Fruit fly (Drosophila melanogaster): ENCODE measurements around the gene Prosbeta3.
A peak's percentile ranks its signal among the peaks of the same experiment; 100 is the strongest.

The Prosbeta3 gene

DNA sequence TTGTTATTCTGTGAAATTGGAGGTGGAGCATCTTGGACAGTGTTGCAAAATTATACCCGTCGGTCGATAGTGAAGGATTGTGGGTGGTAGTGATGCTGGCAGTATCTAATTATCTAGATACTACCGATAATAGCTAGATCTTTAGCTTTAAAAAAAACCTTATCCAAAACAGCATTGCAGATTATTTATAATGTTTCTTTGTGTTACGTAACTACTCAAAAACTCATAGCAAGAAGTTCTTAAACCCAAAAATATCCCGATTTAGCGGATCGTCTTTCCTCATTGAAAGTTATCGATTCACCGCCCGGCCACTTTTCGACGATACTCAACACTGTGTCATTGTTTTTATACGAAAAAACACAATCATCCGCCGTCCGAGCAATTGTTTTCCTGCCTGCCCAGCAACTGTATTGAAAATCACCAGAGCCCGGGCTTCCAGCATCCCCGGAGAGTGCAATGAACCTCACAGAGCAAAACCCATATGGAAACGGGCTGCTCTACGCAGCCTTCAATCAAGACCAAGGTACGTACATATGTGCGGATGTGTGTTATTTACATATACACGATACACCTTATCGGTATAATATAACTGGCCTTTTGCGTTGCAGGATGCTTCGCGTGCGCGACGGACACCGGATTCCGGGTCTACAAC is 13.0 kb downstream of the Prosbeta3 start, which contains the start of gene CG11975 (continued):
- TF ChIP-seq tx (GFP tag; optimal IDR thresholded peaks at IDR 0.05): peak; percentile 86
- no peak for TF ChIP-seq CG6765 (GFP tag; optimal IDR thresholded peaks at IDR 0.05)
- peak; percentile 98 for TF ChIP-seq Sry-β (GFP tag; optimal IDR thresholded peaks at IDR 0.05)
- TF ChIP-seq nerfin-1 (tag; optimal IDR thresholded peaks at IDR 0.05): peak; percentile 91
- TF ChIP-seq Hr3 (GFP tag; optimal IDR thresholded peaks at IDR 0.05): peak; percentile 73
- 0 out of 2 replicates have a peak, but pooled peaks have one; percentile 54 for TF ChIP-seq GATAe (GFP tag; conservative IDR thresholded peaks at IDR 0.05)
- TF ChIP-seq CG12942 (GFP tag; optimal IDR thresholded peaks at IDR 0.05): peak; percentile 87
- TF ChIP-seq maf-S (GFP tag; optimal IDR thresholded peaks at IDR 0.05): peak; percentile 85
- peak; percentile 74 for TF ChIP-seq CG2712 (tag; optimal IDR thresholded peaks at IDR 0.05)
- peak; percentile 62 for TF ChIP-seq Bteb2 (GFP tag; optimal IDR thresholded peaks at IDR 0.05)
- TF ChIP-seq CG30431 (GFP tag; optimal IDR thresholded peaks at IDR 0.05): peak; percentile 30
- 0 out of 2 replicates have a peak, but pooled peaks have one; percentile 38 for TF ChIP-seq ssp (GFP tag; IDR thresholded peaks at IDR 0.05)
- TF ChIP-seq fu2 (GFP tag; optimal IDR thresholded peaks at IDR 0.05): peak; percentile 85
- peak in 1 of 2 experiments; percentile 50 for TF ChIP-seq bsh (GFP tag; optimal IDR thresholded peaks at IDR 0.05)
- TF ChIP-seq CG8388 (GFP tag; optimal IDR thresholded peaks at IDR 0.05): peak; percentile 46
- TF ChIP-seq ranshi (GFP tag; IDR thresholded peaks at IDR 0.05): 0 out of 2 replicates have a peak, but pooled peaks have one; percentile 53
- peak; percentile 70 for TF ChIP-seq CG4820 (GFP tag; optimal IDR thresholded peaks at IDR 0.05)
- peak; percentile 60 for TF ChIP-seq CG12104 (GFP tag; optimal IDR thresholded peaks at IDR 0.05)
- peak; percentile 88 for TF ChIP-seq shn (GFP tag; optimal IDR thresholded peaks at IDR 0.05)
- TF ChIP-seq Dll (GFP tag; IDR thresholded peaks at IDR 0.05; ENCODE audit: partially characterized antibody): peak; percentile 82
- TF ChIP-seq C15 (GFP tag; IDR thresholded peaks at IDR 0.05): 0 out of 3 replicates have a peak, but pooled peaks have one; percentile 17
- peak; percentile 70 for TF ChIP-seq CG18262 (tag; optimal IDR thresholded peaks at IDR 0.05)
- TF ChIP-seq CG4730 (GFP tag; IDR thresholded peaks at IDR 0.05): 0 out of 2 replicates have a peak, but pooled peaks have one; percentile 24
- peak; percentile 64 for TF ChIP-seq pb (GFP tag; optimal IDR thresholded peaks at IDR 0.05)
- peak; percentile 3 for TF ChIP-seq Dp (GFP tag; optimal IDR thresholded peaks at IDR 0.05)
- TF ChIP-seq pum (GFP tag; optimal IDR thresholded peaks at IDR 0.05): peak; percentile 81
- TF ChIP-seq Mad (GFP tag; optimal IDR thresholded peaks at IDR 0.05): peak; percentile 70
- TF ChIP-seq caup (GFP tag; optimal IDR thresholded peaks at IDR 0.05; ENCODE audit: severe bottlenecking): peak; percentile 80
- TF ChIP-seq Sox100B (GFP tag; optimal IDR thresholded peaks at IDR 0.05): no peak
- TF ChIP-seq D (optimal IDR thresholded peaks at IDR 0.05): peak; percentile 57
- TF ChIP-seq D (GFP tag; optimal IDR thresholded peaks at IDR 0.05): peak; percentile 16
- no peak for TF ChIP-seq CTCF (GFP tag; optimal IDR thresholded peaks at IDR 0.05)
- TF ChIP-seq fd3F (GFP tag; optimal IDR thresholded peaks at IDR 0.05): peak; percentile 28
- peak; percentile 86 for TF ChIP-seq tgo (GFP tag; IDR thresholded peaks at IDR 0.05)
- TF ChIP-seq CG13775 (GFP tag; optimal IDR thresholded peaks at IDR 0.05): peak; percentile 86
- no peak for TF ChIP-seq CG14441 (GFP tag; IDR thresholded peaks at IDR 0.05)
- TF ChIP-seq ac (GFP tag; optimal IDR thresholded peaks at IDR 0.05): no peak
- TF ChIP-seq Ssrp (tag; optimal IDR thresholded peaks at IDR 0.05): peak; percentile 41
- peak; percentile 62 for TF ChIP-seq CG7556 (GFP tag; optimal IDR thresholded peaks at IDR 0.05)
- TF ChIP-seq CG31441 (GFP tag; IDR thresholded peaks at IDR 0.05): no peak
- TF ChIP-seq Side (GFP tag; optimal IDR thresholded peaks at IDR 0.05): peak; percentile 83
- peak; percentile 86 for TF ChIP-seq vfl (GFP tag; optimal IDR thresholded peaks at IDR 0.05)
- TF ChIP-seq dpn (GFP tag; optimal IDR thresholded peaks at IDR 0.05): peak; percentile 85 to 90
- peak; percentile 33 for TF ChIP-seq tup (GFP tag; optimal IDR thresholded peaks at IDR 0.05)
- peak; percentile 47 for TF ChIP-seq CG10209 (GFP tag; optimal IDR thresholded peaks at IDR 0.05)
- peak; percentile 36 for TF ChIP-seq MESR4 (GFP tag; optimal IDR thresholded peaks at IDR 0.05)
- no peak for TF ChIP-seq CG8281 (tag; optimal IDR thresholded peaks at IDR 0.05)
- TF ChIP-seq CG11093 (GFP tag; IDR thresholded peaks at IDR 0.05): no peak
- TF ChIP-seq HmgZ (tag; optimal IDR thresholded peaks at IDR 0.05): peak; percentile 86
- peak; percentile 68 for TF ChIP-seq CG1792 (GFP tag; optimal IDR thresholded peaks at IDR 0.05)

Data from whole organism, embryonic.